Worm (Caenorhabditis elegans) whole organism, early embryonic: ENCODE results near the gene pot-1.

Experiments
- B0310.2 ChIP-seq: sonication (generic microtip); optimal IDR thresholded peaks from 2 replicates; lab custom pipeline; 2016; ENCODE audit warnings: mild to moderate bottlenecking, missing genetic modification characterization, missing compliant biosample characterization
- F13C5.2 ChIP-seq: sonication (generic microtip); optimal IDR thresholded peaks from 2 replicates; lab custom pipeline; 2017; ENCODE audit warnings: mild to moderate bottlenecking, missing genetic modification characterization, inconsistent platforms, missing compliant biosample characterization
- aly-1 ChIP-seq: sonication (generic microtip); optimal IDR thresholded peaks from 2 replicates; lab custom pipeline; 2016; ENCODE audit warnings: missing genetic modification characterization, missing compliant biosample characterization
- ama-1 ChIP-seq: fragments of 150-350 bp; optimal IDR thresholded peaks from 2 replicates; lab custom pipeline; 2014
- ceh-13 ChIP-seq: fragments of 200-800 bp; sonication (Bioruptor generic); optimal IDR thresholded peaks from 2 replicates; lab custom pipeline; 2018; ENCODE audit warnings: mild to moderate bottlenecking, missing genetic modification characterization, missing compliant biosample characterization
- ceh-36 ChIP-seq: sonication (generic microtip); optimal IDR thresholded peaks from 2 replicates; lab custom pipeline; 2016; ENCODE audit warnings: missing genetic modification characterization, inconsistent platforms, missing compliant biosample characterization
- ets-7 ChIP-seq: sonication (generic microtip); optimal IDR thresholded peaks from 2 replicates; lab custom pipeline; 2016; ENCODE audit warnings: missing genotype, missing genetic modification characterization, missing compliant biosample characterization
- flt-1 ChIP-seq: fragments of 200-800 bp; sonication (Bioruptor generic); IDR thresholded peaks from 2 replicates; pipeline ENCODE4 v1.3.6; 2022; ENCODE audit warnings: missing genetic modification characterization, missing compliant biosample characterization
- hmbx-1 ChIP-seq: sonication (generic microtip); optimal IDR thresholded peaks from 2 replicates; lab custom pipeline; 2016; ENCODE audit warnings: mild to moderate bottlenecking, missing genetic modification characterization, missing compliant biosample characterization
- hmg-4 ChIP-seq: fragments of 200-800 bp; sonication (Bioruptor generic); optimal IDR thresholded peaks from 2 replicates; lab custom pipeline; 2018; ENCODE audit warnings: mild to moderate bottlenecking, missing genetic modification characterization, missing compliant biosample characterization
- hnd-1 ChIP-seq: sonication (generic microtip); optimal IDR thresholded peaks from 2 replicates; lab custom pipeline; 2016; ENCODE audit warnings: missing genetic modification characterization, missing compliant biosample characterization
- pes-1 ChIP-seq: fragments of 200-800 bp; sonication (Bioruptor generic); IDR thresholded peaks from 2 replicates; pipeline ENCODE4 v1.3.6; 2022; ENCODE audit warnings: missing genetic modification reagents, missing genetic modification characterization, missing compliant biosample characterization
- scrt-1 ChIP-seq: fragments of 200-800 bp; sonication (Bioruptor generic); IDR thresholded peaks from 2 replicates; pipeline ENCODE4 v1.3.6; 2022; ENCODE audit warnings: missing genetic modification characterization, missing compliant biosample characterization
- sea-1 ChIP-seq: fragments of 200-800 bp; sonication (Bioruptor generic); conservative IDR thresholded peaks from 2 replicates; pipeline ENCODE4 v1.3.6; 2022; ENCODE audit warnings: missing genetic modification characterization, missing compliant biosample characterization
- tbx-11 ChIP-seq: fragments of 200-800 bp; sonication (Bioruptor generic); IDR thresholded peaks from 2 replicates; pipeline ENCODE4 v1.3.6; 2022; ENCODE audit warnings: missing genetic modification characterization, missing compliant biosample characterization
- tbx-37 ChIP-seq: fragments of 200-800 bp; sonication (Bioruptor generic); conservative IDR thresholded peaks from 2 replicates; pipeline ENCODE4 v1.3.6; 2022; ENCODE audit warnings: missing genetic modification reagents, missing genetic modification characterization, missing compliant biosample characterization
- tra-4 ChIP-seq: sonication (generic microtip); optimal IDR thresholded peaks from 2 replicates; lab custom pipeline; 2017; ENCODE audit warnings: missing genetic modification characterization, missing compliant biosample characterization

pot-1 gene

DNA sequence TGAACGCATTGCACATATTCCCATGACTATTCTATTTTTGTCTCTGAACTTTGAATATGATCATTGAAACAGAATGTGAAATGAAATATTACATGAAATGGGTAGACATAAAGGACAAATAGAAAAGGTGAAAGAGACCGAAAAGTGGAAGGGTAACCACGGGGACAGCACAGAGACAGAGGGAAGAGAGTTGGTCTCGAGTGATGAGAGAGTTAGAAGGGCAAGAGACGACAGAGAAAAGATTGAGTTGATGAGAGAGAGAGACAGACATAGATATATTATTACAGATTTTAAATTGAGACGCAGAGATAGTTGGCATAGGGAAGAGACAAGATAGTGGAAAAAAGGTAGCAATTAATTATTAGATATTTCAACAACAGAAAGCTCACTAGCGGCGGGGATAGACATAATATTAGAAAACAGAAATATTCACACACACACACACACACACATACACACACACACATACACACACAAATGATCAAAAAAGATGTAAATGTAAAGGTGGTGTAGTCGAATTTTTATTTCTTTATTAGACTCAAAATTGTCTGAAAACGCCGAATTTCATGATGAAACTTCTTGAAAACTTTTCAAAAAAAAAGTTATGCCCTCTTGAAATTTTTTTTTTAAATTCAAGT is 16.7 kb downstream of the pot-1 start:
- TF ChIP-seq tbx-37 (GFP tag; lab: Robert Waterston, UW) (no peak), B0310.2 (tag; lab: Kevin White, UChicago) (no peak), hnd-1 (tag; lab: Kevin White, UChicago) (no peak), aly-1 (tag; lab: Kevin White, UChicago) (no peak), tbx-11 (GFP tag; lab: Robert Waterston, UW) (no peak), F13C5.2 (no peak), ama-1 (lab: Kevin White, UChicago) (no peak), tra-4 (tag; lab: Kevin White, UChicago) (no peak), scrt-1 (GFP tag; lab: Robert Waterston, UW) (no peak), hmg-4 (GFP tag; lab: Kevin White, UChicago) (no peak)

ce11 chrIII:7114952-7115488 is 18.5 kb downstream of the pot-1 start, which contains the start of gene nhr-10:
Gene nhr-10, minus strand, starts transcription at chrIII:7115438.
- TF ChIP-seq ceh-13 (GFP tag; lab: Kevin White, UChicago), result no peak
- TF ChIP-seq aly-1 (tag; lab: Kevin White, UChicago), result no peak
- TF ChIP-seq tbx-37 (GFP tag; lab: Robert Waterston, UW), result no peak
- no peak for TF ChIP-seq pes-1 (GFP tag; lab: Robert Waterston, UW)

ce11 chrIII:7112285-7112684 is 21.2 kb downstream of the pot-1 start:
- TF ChIP-seq flt-1, result no peak
- TF ChIP-seq F13C5.2, result no peak
- no peak for TF ChIP-seq ceh-13 (GFP tag; lab: Kevin White, UChicago)
- TF ChIP-seq hmg-4 (GFP tag; lab: Kevin White, UChicago), result no peak
- no peak for TF ChIP-seq ets-7 (tag; lab: Kevin White, UChicago)
- no peak for TF ChIP-seq tbx-11 (GFP tag; lab: Robert Waterston, UW)
- TF ChIP-seq sea-1, result no peak
- TF ChIP-seq pes-1 (GFP tag; lab: Robert Waterston, UW), result no peak
- no peak for TF ChIP-seq hmbx-1 (tag; lab: Kevin White, UChicago)
- no peak for TF ChIP-seq tbx-37 (GFP tag; lab: Robert Waterston, UW)
- no peak for TF ChIP-seq scrt-1 (GFP tag; lab: Robert Waterston, UW)
- TF ChIP-seq ama-1 (lab: Kevin White, UChicago), result no peak
- no peak for TF ChIP-seq B0310.2 (tag; lab: Kevin White, UChicago)

- TF ChIP-seq tbx-37 (GFP tag; lab: Robert Waterston, UW) (no peak), tra-4 (tag; lab: Kevin White, UChicago) (no peak), hnd-1 (tag; lab: Kevin White, UChicago) (no peak), F13C5.2 (no peak), ama-1 (lab: Kevin White, UChicago) (no peak), pes-1 (GFP tag; lab: Robert Waterston, UW) (no peak), hmg-4 (GFP tag; lab: Kevin White, UChicago) (no peak), ceh-13 (GFP tag; lab: Kevin White, UChicago) (no peak), hmbx-1 (tag; lab: Kevin White, UChicago) (no peak), tbx-11 (GFP tag; lab: Robert Waterston, UW) (no peak), B0310.2 (tag; lab: Kevin White, UChicago) (no peak), sea-1 (no peak), flt-1 (no peak), aly-1 (tag; lab: Kevin White, UChicago) (no peak)
Observed at ce11 chrIII:7111793-7112192, 21.7 kb downstream of the pot-1 start, which contains the start of gene B0280.7. Gene B0280.7, minus strand, starts transcription at chrIII:7111893.

DNA sequence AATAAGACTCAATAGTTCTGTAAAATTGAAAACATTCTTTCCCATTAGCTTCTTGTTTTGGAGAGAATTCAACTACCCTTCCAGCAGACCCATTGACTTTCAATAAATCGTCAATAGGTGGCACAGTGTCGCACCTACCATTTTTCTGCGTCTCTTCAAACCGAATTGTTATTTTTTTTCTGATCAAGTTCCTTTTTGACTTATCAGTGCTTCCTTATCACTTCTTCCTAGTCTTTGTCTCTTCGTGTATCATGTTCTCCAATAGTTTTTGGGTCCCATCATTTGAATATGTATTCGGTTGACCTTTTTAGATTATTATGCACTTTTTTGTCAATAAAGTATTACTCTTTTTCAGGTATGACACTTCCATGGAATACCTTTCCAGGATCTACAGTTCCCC is 25.5 kb downstream of the pot-1 start, which contains the start of gene odd-1:
TSS of gene odd-1 (plus strand) at position 349 of the 400 bp plus-strand sequence.
- no peak for TF ChIP-seq F13C5.2

DNA sequence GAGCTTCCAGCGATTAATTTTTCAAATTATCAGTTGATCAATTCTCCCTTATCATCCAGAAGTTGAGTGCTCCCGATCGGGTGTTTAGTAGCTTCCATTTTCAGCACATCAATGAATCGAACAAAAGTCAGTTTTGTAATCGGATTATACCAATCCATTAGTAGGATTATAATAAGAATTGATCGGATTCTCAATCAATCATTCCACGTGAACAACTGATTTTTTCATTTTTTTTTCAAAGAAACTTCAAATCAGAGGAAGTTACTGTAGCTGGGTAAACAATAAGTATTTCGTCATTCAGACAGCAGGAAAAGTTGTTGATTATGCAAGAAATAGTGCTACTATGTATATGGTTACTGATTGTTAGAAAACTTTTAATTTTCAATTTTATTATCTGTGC is 26.6 kb downstream of the pot-1 start:
- no peak for TF ChIP-seq B0310.2 (tag; lab: Kevin White, UChicago)
- no peak for TF ChIP-seq F13C5.2
- TF ChIP-seq ceh-36, result no peak
- no peak for TF ChIP-seq aly-1 (tag; lab: Kevin White, UChicago)
- no peak for TF ChIP-seq ets-7 (tag; lab: Kevin White, UChicago)
- TF ChIP-seq pes-1 (GFP tag; lab: Robert Waterston, UW), result no peak
- TF ChIP-seq scrt-1 (GFP tag; lab: Robert Waterston, UW), result no peak
- no peak for TF ChIP-seq tbx-37 (GFP tag; lab: Robert Waterston, UW)
- no peak for TF ChIP-seq hnd-1 (tag; lab: Kevin White, UChicago)
- no peak for TF ChIP-seq hmbx-1 (tag; lab: Kevin White, UChicago)
- no peak for TF ChIP-seq ceh-13 (GFP tag; lab: Kevin White, UChicago)
- no peak for TF ChIP-seq flt-1
- TF ChIP-seq ama-1 (lab: Kevin White, UChicago), result no peak
- TF ChIP-seq tbx-11 (GFP tag; lab: Robert Waterston, UW), result no peak
- TF ChIP-seq hmg-4 (GFP tag; lab: Kevin White, UChicago), result no peak
- no peak for TF ChIP-seq tra-4 (tag; lab: Kevin White, UChicago)

ce11 chrIII:7103940-7104440 is 29.5 kb downstream of the pot-1 start, which contains the start of gene cpg-2:
Gene cpg-2, minus strand, starts transcription at chrIII:7103990.
- TF ChIP-seq hnd-1 (tag; lab: Kevin White, UChicago), result no peak
- TF ChIP-seq hmg-4 (GFP tag; lab: Kevin White, UChicago), result no peak
- no peak for TF ChIP-seq flt-1
- TF ChIP-seq ama-1 (lab: Kevin White, UChicago), result no peak
- no peak for TF ChIP-seq tbx-11 (GFP tag; lab: Robert Waterston, UW)
- no peak for TF ChIP-seq ets-7 (tag; lab: Kevin White, UChicago)
- no peak for TF ChIP-seq ceh-13 (GFP tag; lab: Kevin White, UChicago)
- no peak for TF ChIP-seq sea-1
- TF ChIP-seq ceh-36, result no peak
- TF ChIP-seq tbx-37 (GFP tag; lab: Robert Waterston, UW), result no peak
- TF ChIP-seq B0310.2 (tag; lab: Kevin White, UChicago), result no peak
- no peak for TF ChIP-seq pes-1 (GFP tag; lab: Robert Waterston, UW)
- TF ChIP-seq hmbx-1 (tag; lab: Kevin White, UChicago), result no peak
- TF ChIP-seq scrt-1 (GFP tag; lab: Robert Waterston, UW), result no peak
- TF ChIP-seq F13C5.2, result no peak
- TF ChIP-seq tra-4 (tag; lab: Kevin White, UChicago), result no peak
- TF ChIP-seq aly-1 (tag; lab: Kevin White, UChicago), result no peak
